Fruit fly (Drosophila melanogaster) whole organism, embryonic: ENCODE measurements around the gene PAN3.

Source experiments
- Bteb2 ChIP-seq: fragments of 200-800 bp; sonication (Bioruptor generic); optimal IDR thresholded peaks from 2 replicates; lab custom pipeline; 2016; ENCODE audit warnings: missing biosample characterization, missing genetic modification characterization
- CG11456 ChIP-seq: fragments of 200-800 bp; sonication (Bioruptor generic); IDR thresholded peaks from 3 replicates; pipeline ENCODE4 v1.3.6; 2022; ENCODE audit warnings: missing biosample characterization, missing genetic modification characterization
- CG12104 ChIP-seq: fragments of 200-800 bp; sonication (Bioruptor generic); optimal IDR thresholded peaks from 3 replicates; lab custom pipeline; 2016; ENCODE audit warnings: missing biosample characterization, missing genetic modification characterization
- CG12155 ChIP-seq: fragments of 200-800 bp; sonication (Bioruptor generic); optimal IDR thresholded peaks from 3 replicates; lab custom pipeline; 2016; ENCODE audit warnings: missing biosample characterization, missing genetic modification characterization
- CG13424 ChIP-seq: fragments of 200-800 bp; sonication (Bioruptor generic); optimal IDR thresholded peaks from 2 replicates; lab custom pipeline; 2019; ENCODE audit warnings: missing biosample characterization, mild to moderate bottlenecking, missing genetic modification characterization, moderate library complexity
- CG1603 ChIP-seq: fragments of 200-800 bp; sonication (Bioruptor generic); optimal IDR thresholded peaks from 2 replicates; lab custom pipeline; 2019; ENCODE audit warnings: missing biosample characterization, mild to moderate bottlenecking, missing genetic modification characterization, moderate library complexity
- CG17385 ChIP-seq: fragments of 200-800 bp; sonication (Bioruptor generic); optimal IDR thresholded peaks from 3 replicates; lab custom pipeline; 2018; ENCODE audit warnings: missing biosample characterization, mild to moderate bottlenecking, missing genetic modification characterization
- CG31441 ChIP-seq: fragments of 200-800 bp; sonication (Bioruptor generic); IDR thresholded peaks from 2 replicates; pipeline ENCODE4 v1.3.6; 2022; ENCODE audit warnings: missing biosample characterization, missing genetic modification characterization
- CG32772 ChIP-seq: fragments of 200-800 bp; sonication (Bioruptor generic); IDR thresholded peaks from 2 replicates; pipeline ENCODE4 v1.3.6; 2022; ENCODE audit warnings: missing biosample characterization, missing genetic modification characterization
- CG3995 ChIP-seq: fragments of 200-800 bp; sonication (Bioruptor generic); optimal IDR thresholded peaks from 3 replicates; lab custom pipeline; 2016; ENCODE audit warnings: missing biosample characterization, missing genetic modification characterization
- CG4360 ChIP-seq: fragments of 200-800 bp; sonication (Bioruptor generic); IDR thresholded peaks from 2 replicates; pipeline ENCODE4 v1.3.6; 2022; ENCODE audit warnings: missing biosample characterization, missing genetic modification characterization
- CG7271 ChIP-seq: fragments of 200-800 bp; sonication (Bioruptor generic); optimal IDR thresholded peaks from 2 replicates; lab custom pipeline; 2018; ENCODE audit warnings: missing biosample characterization, mild to moderate bottlenecking, missing genetic modification characterization, moderate library complexity
- CG7928 ChIP-seq: fragments of 200-800 bp; sonication (Bioruptor generic); optimal IDR thresholded peaks from 2 replicates; lab custom pipeline; 2017; ENCODE audit warnings: missing biosample characterization, mild to moderate bottlenecking, missing genetic modification characterization
- CG8944 ChIP-seq: fragments of 200-800 bp; sonication (Bioruptor generic); optimal IDR thresholded peaks from 3 replicates; lab custom pipeline; 2016; ENCODE audit warnings: missing biosample characterization, missing genetic modification characterization
- CTCF ChIP-seq: fragments of 200-800 bp; sonication (Bioruptor generic); optimal IDR thresholded peaks from 2 replicates; lab custom pipeline; 2017; ENCODE audit warnings: missing biosample characterization, mild to moderate bottlenecking, missing genetic modification characterization, moderate library complexity
- CkIIα-i1 ChIP-seq: fragments of 200-800 bp; sonication (Bioruptor generic); IDR thresholded peaks from 2 replicates; pipeline ENCODE4 v1.3.6; 2022; ENCODE audit warnings: missing biosample characterization, missing genetic modification characterization
- HLH3B ChIP-seq: fragments of 200-800 bp; sonication (Bioruptor generic); IDR thresholded peaks from 2 replicates; pipeline ENCODE4 v1.3.6; 2022; ENCODE audit warnings: missing biosample characterization, missing genetic modification characterization
- HLH4C ChIP-seq: fragments of 200-800 bp; sonication (Bioruptor generic); IDR thresholded peaks from 3 replicates; pipeline ENCODE4 v1.3.6; 2022; ENCODE audit warnings: missing biosample characterization, missing genetic modification characterization; ENCODE audit not compliant: partially characterized antibody
- HLHmδ ChIP-seq: fragments of 200-800 bp; sonication (Bioruptor generic); optimal IDR thresholded peaks from 2 replicates; lab custom pipeline; 2018; ENCODE audit warnings: missing biosample characterization, mild to moderate bottlenecking, missing genetic modification characterization, moderate library complexity
- Hr3 ChIP-seq: fragments of 200-800 bp; sonication (Bioruptor generic); optimal IDR thresholded peaks from 3 replicates; lab custom pipeline; 2016; ENCODE audit warnings: missing biosample characterization, missing genetic modification characterization
- Lim3 ChIP-seq: fragments of 200-800 bp; sonication (Bioruptor generic); IDR thresholded peaks from 2 replicates; pipeline ENCODE4 v1.3.6; 2022; ENCODE audit warnings: missing biosample characterization, missing genetic modification characterization
- Max ChIP-seq: fragments of 200-800 bp; sonication (Bioruptor generic); optimal IDR thresholded peaks from 2 replicates; lab custom pipeline; 2016; ENCODE audit warnings: missing biosample characterization, mild to moderate bottlenecking, missing genetic modification characterization
- Mrtf ChIP-seq: fragments of 200-800 bp; sonication (Bioruptor generic); IDR thresholded peaks from 3 replicates; pipeline ENCODE4 v1.3.6; 2022; ENCODE audit warnings: missing biosample characterization, missing genetic modification characterization
- NFAT ChIP-seq: fragments of 200-800 bp; sonication (Bioruptor generic); IDR thresholded peaks from 2 replicates; pipeline ENCODE4 v1.3.6; 2022; ENCODE audit warnings: missing biosample characterization, missing genetic modification characterization
- Nf-YC ChIP-seq: fragments of 200-800 bp; optimal IDR thresholded peaks from 3 replicates; lab custom pipeline; 2019; ENCODE audit warnings: missing biosample characterization, mild to moderate bottlenecking, missing genetic modification characterization, moderate library complexity
- abd-A ChIP-seq: fragments of 200-800 bp; sonication (Bioruptor generic); optimal IDR thresholded peaks from 3 replicates; lab custom pipeline; 2019; ENCODE audit warnings: missing biosample characterization, mild to moderate bottlenecking, missing genetic modification characterization, moderate library complexity
- al ChIP-seq: fragments of 200-800 bp; sonication (Bioruptor generic); IDR thresholded peaks from 2 replicates; pipeline ENCODE4 v1.3.6; 2022; ENCODE audit warnings: missing biosample characterization, missing genetic modification characterization
- croc ChIP-seq: fragments of 200-800 bp; sonication (Bioruptor generic); conservative IDR thresholded peaks from 3 replicates; pipeline ENCODE4 v1.3.6; 2022; ENCODE audit warnings: missing biosample characterization, missing genetic modification characterization
- crp ChIP-seq, 2 experiments: fragments of 200-800 bp; sonication (Bioruptor generic); optimal IDR thresholded peaks; 2 replicates in 1 of 2; 3 replicates in 1 of 2; lab custom pipeline; 2017; ENCODE audit warnings: missing biosample characterization in 2 of 2, missing genetic modification characterization in 2 of 2, mild to moderate bottlenecking in 1 of 2, moderate library complexity in 1 of 2
- cwo ChIP-seq: fragments of 200-800 bp; sonication (Bioruptor generic); optimal IDR thresholded peaks from 3 replicates; lab custom pipeline; 2017; ENCODE audit warnings: missing biosample characterization, missing genetic modification characterization, mild to moderate bottlenecking, moderate library complexity, missing genetic modification reagents
- danr ChIP-seq: fragments of 200-800 bp; sonication (Bioruptor generic); IDR thresholded peaks from 2 replicates; pipeline ENCODE4 v1.3.6; 2022; ENCODE audit warnings: missing biosample characterization, missing genetic modification characterization
- dati ChIP-seq: fragments of 200-800 bp; sonication (Bioruptor generic); IDR thresholded peaks from 2 replicates; pipeline ENCODE4 v1.3.6; 2022; ENCODE audit warnings: missing biosample characterization, missing genetic modification characterization
- dmrt99B ChIP-seq: fragments of 200-800 bp; sonication (Bioruptor generic); optimal IDR thresholded peaks from 2 replicates; lab custom pipeline; 2018; ENCODE audit warnings: missing biosample characterization, mild to moderate bottlenecking, missing genetic modification characterization, moderate library complexity
- emc ChIP-seq: fragments of 200-800 bp; sonication (Bioruptor generic); optimal IDR thresholded peaks from 2 replicates; lab custom pipeline; 2016; ENCODE audit warnings: missing biosample characterization, missing genetic modification characterization
- fd102C ChIP-seq: fragments of 200-800 bp; sonication (Bioruptor generic); optimal IDR thresholded peaks from 2 replicates; lab custom pipeline; 2018; ENCODE audit warnings: missing biosample characterization, mild to moderate bottlenecking, missing genetic modification characterization, moderate library complexity
- gcm ChIP-seq: fragments of 200-800 bp; sonication (Bioruptor generic); optimal IDR thresholded peaks from 2 replicates; lab custom pipeline; 2019; ENCODE audit warnings: missing biosample characterization, mild to moderate bottlenecking, missing genetic modification characterization, moderate library complexity
- ind ChIP-seq: fragments of 200-800 bp; sonication (Bioruptor generic); optimal IDR thresholded peaks from 3 replicates; lab custom pipeline; 2016; ENCODE audit warnings: missing biosample characterization, missing genetic modification characterization
- kah ChIP-seq: fragments of 200-800 bp; sonication (Bioruptor generic); optimal IDR thresholded peaks from 2 replicates; lab custom pipeline; 2018; ENCODE audit warnings: missing biosample characterization, mild to moderate bottlenecking, missing genetic modification characterization
- org-1 ChIP-seq: fragments of 200-800 bp; sonication (Bioruptor generic); optimal IDR thresholded peaks from 2 replicates; lab custom pipeline; 2017; ENCODE audit warnings: missing biosample characterization, missing genetic modification characterization
- pb ChIP-seq: fragments of 200-800 bp; sonication (Bioruptor generic); optimal IDR thresholded peaks from 3 replicates; lab custom pipeline; 2016; ENCODE audit warnings: missing biosample characterization, missing genetic modification characterization
- pho ChIP-seq: fragments of 200-800 bp; sonication (Bioruptor generic); optimal IDR thresholded peaks from 2 replicates; lab custom pipeline; 2016; ENCODE audit warnings: missing biosample characterization, missing genetic modification characterization
- psq ChIP-seq: fragments of 200-800 bp; sonication (Bioruptor generic); optimal IDR thresholded peaks from 2 replicates; lab custom pipeline; 2017; ENCODE audit warnings: missing biosample characterization, missing genetic modification characterization
- scrt ChIP-seq: fragments of 200-800 bp; sonication (Bioruptor generic); optimal IDR thresholded peaks from 2 replicates; lab custom pipeline; 2018; ENCODE audit warnings: missing biosample characterization, mild to moderate bottlenecking, missing genetic modification characterization, moderate library complexity
- stwl ChIP-seq: fragments of 200-800 bp; sonication (Bioruptor generic); optimal IDR thresholded peaks from 3 replicates; lab custom pipeline; 2018; ENCODE audit warnings: missing biosample characterization, mild to moderate bottlenecking, missing genetic modification characterization, moderate library complexity
- tgo ChIP-seq: fragments of 200-800 bp; sonication (Bioruptor generic); IDR thresholded peaks from 3 replicates; pipeline ENCODE4 v1.3.6; 2022; ENCODE audit warnings: missing biosample characterization, missing genetic modification characterization
- tio ChIP-seq: fragments of 200-800 bp; sonication (Bioruptor generic); optimal IDR thresholded peaks from 2 replicates; lab custom pipeline; 2017; ENCODE audit warnings: missing biosample characterization, missing genetic modification characterization, inconsistent platforms
- trem ChIP-seq: fragments of 200-800 bp; optimal IDR thresholded peaks from 3 replicates; lab custom pipeline; 2019; ENCODE audit warnings: missing biosample characterization, mild to moderate bottlenecking, missing genetic modification characterization, moderate library complexity
- trh ChIP-seq: fragments of 200-800 bp; sonication (Bioruptor generic); optimal IDR thresholded peaks from 2 replicates; lab custom pipeline; 2016; ENCODE audit warnings: missing biosample characterization, missing genetic modification characterization
- twi ChIP-seq: fragments of 200-800 bp; optimal IDR thresholded peaks from 2 replicates; lab custom pipeline; 2019; ENCODE audit warnings: missing biosample characterization, mild to moderate bottlenecking, missing genetic modification characterization, moderate library complexity
- zfh2 ChIP-seq: fragments of 200-800 bp; sonication (Bioruptor generic); optimal IDR thresholded peaks from 2 replicates; lab custom pipeline; 2016; ENCODE audit warnings: missing biosample characterization, missing genetic modification characterization

Gene PAN3

DNA sequence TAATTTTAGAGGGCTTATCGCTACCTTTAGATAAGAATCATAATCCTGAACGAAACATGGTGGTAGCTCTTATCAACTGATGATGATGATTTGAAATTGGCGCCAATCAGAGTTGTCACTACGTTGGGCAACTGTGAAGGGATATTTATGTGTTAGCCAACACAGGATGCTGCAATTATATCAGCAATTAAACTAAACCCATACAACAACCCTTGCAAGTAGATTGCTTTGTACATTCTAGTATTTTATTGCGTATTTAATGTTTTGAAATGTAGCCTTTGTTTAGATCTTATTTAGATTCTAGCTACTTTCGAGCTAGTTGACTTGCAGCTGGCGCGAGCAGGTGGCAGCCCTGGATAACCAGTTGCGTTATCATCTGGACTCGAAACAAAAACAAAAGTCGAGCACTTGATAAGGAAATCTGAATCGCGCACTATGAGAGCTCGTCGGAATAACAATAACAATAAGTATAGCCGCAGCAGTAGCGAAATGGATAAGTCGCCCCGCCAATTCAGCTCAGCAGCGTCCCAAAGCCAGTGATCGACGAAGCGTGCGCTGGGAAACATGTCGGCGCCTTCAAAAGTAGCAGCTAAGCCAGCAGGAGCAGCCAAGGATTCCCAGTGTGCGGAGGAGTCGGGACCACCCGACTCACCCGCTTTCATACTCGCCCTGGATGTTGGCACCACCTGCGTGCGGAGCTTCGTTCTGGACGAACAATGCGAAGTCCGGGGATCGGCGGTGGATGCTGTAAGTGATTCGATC is 18.6 kb upstream of the PAN3 start, which contains the start of gene CG1271 (continued):
- peak; percentile 59; the same call in 2 of the 3 replicates for TF ChIP-seq tgo (GFP tag; lab: Robert Waterston, UW)
- no peak for TF ChIP-seq psq (GFP tag; lab: Kevin White, UChicago)
- TF ChIP-seq HLH4C = no peak
- TF ChIP-seq CG17385 = peak; percentile 36
- TF ChIP-seq CG1603 (tag; lab: Kevin White, UChicago) = peak; percentile 73
- TF ChIP-seq CTCF = peak; percentile 25
- TF ChIP-seq Lim3 (GFP tag; lab: Robert Waterston, UW) = no peak
- TF ChIP-seq trem (tag; lab: Kevin White, UChicago) = peak; percentile 90
- TF ChIP-seq twi = peak; percentile 59
- peak; percentile 88 for TF ChIP-seq stwl
- TF ChIP-seq Nf-YC (tag; lab: Kevin White, UChicago) = peak; percentile 78
- no peak for TF ChIP-seq dati (GFP tag; lab: Robert Waterston, UW)
- peak; percentile 55; the same call in 2 of the 3 replicates for TF ChIP-seq Mrtf (GFP tag; lab: Robert Waterston, UW)
- peak; percentile 58 for TF ChIP-seq NFAT (GFP tag; lab: Robert Waterston, UW)
- TF ChIP-seq emc (GFP tag; lab: Kevin White, UChicago) = peak; percentile 41
- no peak for TF ChIP-seq CG7271
- peak; percentile 57 for TF ChIP-seq CG3995 (GFP tag; lab: Kevin White, UChicago)
- peak; percentile 64 for TF ChIP-seq CG8944 (GFP tag; lab: Kevin White, UChicago)
- peak; percentile 56; the same call in 1 of the 3 replicates for TF ChIP-seq CG11456 (GFP tag; lab: Robert Waterston, UW)
- TF ChIP-seq CkIIα-i1 (GFP tag; lab: Robert Waterston, UW) = no peak
- peak; percentile 57 for TF ChIP-seq CG13424
- TF ChIP-seq pb (GFP tag; lab: Kevin White, UChicago) = no peak
- peak; percentile 58 for TF ChIP-seq dmrt99B (tag; lab: Kevin White, UChicago)
- peak; percentile 77 for TF ChIP-seq ind (GFP tag; lab: Kevin White, UChicago)
- no peak for TF ChIP-seq tio
- TF ChIP-seq Bteb2 (GFP tag; lab: Kevin White, UChicago) = peak; percentile 61
- TF ChIP-seq croc (GFP tag; lab: Robert Waterston, UW) = no peak
- no peak for TF ChIP-seq HLHmδ (GFP tag; lab: Kevin White, UChicago)
- TF ChIP-seq kah (GFP tag; lab: Kevin White, UChicago) = peak; percentile 59
- TF ChIP-seq crp (GFP tag; optimal IDR thresholded peaks at IDR 0.05; lab: Kevin White, UChicago) = peak in 1 of 2 experiments; percentile 74
- TF ChIP-seq CG12104 (GFP tag; lab: Kevin White, UChicago) = peak; percentile 54
- TF ChIP-seq zfh2 (GFP tag; lab: Kevin White, UChicago) = peak; percentile 83
- TF ChIP-seq HLH3B (GFP tag; lab: Robert Waterston, UW) = peak; percentile 20; the same call in 1 of the 2 replicates
- TF ChIP-seq al (GFP tag; lab: Robert Waterston, UW) = peak; percentile 49; the same call in 1 of the 2 replicates
- TF ChIP-seq danr (GFP tag; lab: Robert Waterston, UW) = peak; percentile 41; the same call in 1 of the 2 replicates
- TF ChIP-seq Hr3 = peak; percentile 45
- peak; percentile 52 for TF ChIP-seq CG12155 (GFP tag; lab: Kevin White, UChicago)
- peak; percentile 80 for TF ChIP-seq CG7928 (GFP tag; lab: Kevin White, UChicago)
- TF ChIP-seq CG4360 = no peak
- no peak for TF ChIP-seq gcm (GFP tag; lab: Kevin White, UChicago)
- TF ChIP-seq abd-A = no peak
- TF ChIP-seq CG31441 (GFP tag; lab: Robert Waterston, UW) = peak; percentile 61
- peak; percentile 13 for TF ChIP-seq org-1 (GFP tag; lab: Kevin White, UChicago)
- peak; percentile 84 for TF ChIP-seq cwo (GFP tag; lab: Kevin White, UChicago)
- no peak for TF ChIP-seq fd102C (GFP tag; lab: Kevin White, UChicago)
- no peak for TF ChIP-seq trh
- peak; percentile 97 for TF ChIP-seq scrt
- peak; percentile 59 for TF ChIP-seq pho (GFP tag; lab: Kevin White, UChicago)
- peak; percentile 72 for TF ChIP-seq Max
- no peak for TF ChIP-seq CG32772
